Worm (Caenorhabditis elegans): ENCODE results near the gene str-206.

Gene str-206

DNA sequence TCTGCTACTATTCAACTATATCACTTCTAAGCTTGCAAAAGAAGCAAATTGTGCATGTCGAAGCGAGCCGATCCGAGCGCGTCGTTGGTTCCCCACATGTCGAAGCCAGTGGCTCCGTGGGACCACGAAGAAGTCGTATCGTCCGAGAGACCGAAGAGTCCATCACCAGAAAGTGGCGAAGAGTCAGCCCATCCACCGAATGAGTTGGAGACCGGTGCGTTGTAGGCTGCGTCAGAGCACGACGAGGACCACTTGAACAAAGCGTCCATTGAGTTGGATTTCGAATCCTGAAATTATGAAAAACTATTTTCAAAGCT is 6.0 kb downstream of the str-206 start:
- peak; percentile 20 for TF ChIP-seq F52B5.7 (tag; optimal IDR thresholded peaks at IDR 0.05)
- 0 out of 2 replicates have a peak, but pooled peaks have one; percentile 16 for TF ChIP-seq F39B2.1 (GFP tag; IDR thresholded peaks at IDR 0.05)
- 0 out of 2 replicates have a peak, but pooled peaks have one; percentile 40 for TF ChIP-seq F37B4.10 (GFP tag; IDR thresholded peaks at IDR 0.05)
- peak; percentile 45; the same call in 1 of the 2 replicates for TF ChIP-seq ceh-58 (GFP tag; IDR thresholded peaks at IDR 0.05)
- TF ChIP-seq cebp-2 (GFP tag; IDR thresholded peaks at IDR 0.05): 0 out of 2 replicates have a peak, but pooled peaks have one; percentile 6
- peak; percentile 23; the same call in 1 of the 2 replicates for TF ChIP-seq Y53G8AR.9 (GFP tag; conservative IDR thresholded peaks at IDR 0.05)
- no peak for TF ChIP-seq atf-7 (tag; optimal IDR thresholded peaks at IDR 0.05)
- no peak for TF ChIP-seq hmg-20 (GFP tag; IDR thresholded peaks at IDR 0.05)
- peak; percentile 76 for TF ChIP-seq ets-4 (GFP tag; optimal IDR thresholded peaks at IDR 0.05)
- no peak for TF ChIP-seq unc-62 (GFP tag; optimal IDR thresholded peaks at IDR 0.05)
- peak; percentile 4; the same call in 1 of the 2 replicates for TF ChIP-seq mcd-1 (GFP tag; IDR thresholded peaks at IDR 0.05)
- 0 out of 2 replicates have a peak, but pooled peaks have one; percentile 13 for TF ChIP-seq lag-1 (GFP tag; IDR thresholded peaks at IDR 0.05)
- TF ChIP-seq nfya-2 (GFP tag; IDR thresholded peaks at IDR 0.05): 0 out of 2 replicates have a peak, but pooled peaks have one; percentile 3

DNA sequence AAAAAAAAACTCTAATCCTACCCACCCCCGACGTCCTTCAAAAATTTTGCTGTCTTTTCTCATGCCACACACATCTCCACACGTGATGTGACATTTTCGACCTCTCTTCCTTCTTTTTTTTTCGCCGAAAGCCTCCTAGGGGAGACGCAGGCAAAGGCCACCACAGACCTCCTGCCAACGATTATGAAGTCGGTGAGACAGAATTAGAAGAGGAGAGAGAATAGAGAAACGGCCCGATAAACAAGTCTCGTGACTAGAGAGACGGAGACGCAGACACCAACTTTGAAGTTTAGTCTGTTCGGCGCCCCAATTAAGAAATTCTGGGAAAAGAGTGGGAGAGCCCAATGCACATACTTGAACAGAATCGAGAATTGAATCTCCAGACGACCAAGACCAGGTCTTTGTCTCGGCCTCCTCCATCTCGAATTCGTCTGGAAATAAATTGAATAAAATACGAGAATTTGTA is 6.6 kb downstream of the str-206 start:
- TF ChIP-seq rcor-1 (GFP tag; IDR thresholded peaks at IDR 0.05): peak; percentile 74
- no peak for TF ChIP-seq ztf-25 (GFP tag; IDR thresholded peaks at IDR 0.05)
- peak; percentile 79 for TF ChIP-seq cebp-1 (GFP tag; IDR thresholded peaks at IDR 0.05)
- peak; percentile 94 for TF ChIP-seq cebp-1 (tag; optimal IDR thresholded peaks at IDR 0.05)
- TF ChIP-seq hsf-1 (GFP tag; IDR thresholded peaks at IDR 0.05): no peak
- TF ChIP-seq ZK185.1 (tag; optimal IDR thresholded peaks at IDR 0.05; ENCODE audit: poor library complexity, severe bottlenecking): peak; percentile 80
- no peak for TF ChIP-seq sdz-38 (tag; optimal IDR thresholded peaks at IDR 0.05)
- peak; percentile 97 for TF ChIP-seq pha-4 (tag; optimal IDR thresholded peaks at IDR 0.05)
- peak; percentile 57 for TF ChIP-seq Y56A3A.18 (GFP tag; IDR thresholded peaks at IDR 0.05)
- TF ChIP-seq dpff-1 (tag; optimal IDR thresholded peaks at IDR 0.05): no peak
- TF ChIP-seq let-607 (tag; optimal IDR thresholded peaks at IDR 0.05): peak; percentile 68 to 80
- TF ChIP-seq snpc-1.1 (tag; optimal IDR thresholded peaks at IDR 0.05; ENCODE audit: insufficient read depth): no peak
- peak; percentile 58 for TF ChIP-seq ama-1 (optimal IDR thresholded peaks at IDR 0.05)
- peak; percentile 70 to 81 for TF ChIP-seq ama-1 (GFP tag; optimal IDR thresholded peaks at IDR 0.05)
- peak; percentile 83 for TF ChIP-seq attf-5 (GFP tag; optimal IDR thresholded peaks at IDR 0.05)
- TF ChIP-seq Y53F4B.3 (GFP tag; IDR thresholded peaks at IDR 0.05): no peak
- TF ChIP-seq Y95B8A.8 (GFP tag; IDR thresholded peaks at IDR 0.05): peak; percentile 83; the same call in 1 of the 2 replicates
- TF ChIP-seq F37B4.10 (GFP tag; IDR thresholded peaks at IDR 0.05): peak; percentile 84; the same call in 1 of the 2 replicates
- TF ChIP-seq F49E8.2 (tag; optimal IDR thresholded peaks at IDR 0.05; ENCODE audit: insufficient read depth): no peak
- TF ChIP-seq tlf-1 (GFP tag; optimal IDR thresholded peaks at IDR 0.05): peak; percentile 83
- peak; percentile 89 for TF ChIP-seq unc-62 (GFP tag; optimal IDR thresholded peaks at IDR 0.05)
- TF ChIP-seq Y53G8AR.9 (GFP tag; conservative IDR thresholded peaks at IDR 0.05): peak; percentile 80
- peak; percentile 93 for TF ChIP-seq somi-1 (GFP tag; optimal IDR thresholded peaks at IDR 0.05)
- peak; percentile 94 for TF ChIP-seq chd-7 (tag; optimal IDR thresholded peaks at IDR 0.05)
- no peak for TF ChIP-seq madf-8 (GFP tag; conservative IDR thresholded peaks at IDR 0.05)
- TF ChIP-seq F39B2.1 (GFP tag; IDR thresholded peaks at IDR 0.05): no peak
- TF ChIP-seq ceh-58 (GFP tag; IDR thresholded peaks at IDR 0.05): no peak
- TF ChIP-seq hmg-20 (GFP tag; IDR thresholded peaks at IDR 0.05): peak; percentile 58; the same call in 1 of the 2 replicates
- TF ChIP-seq F23B12.7 (tag; optimal IDR thresholded peaks at IDR 0.05; ENCODE audit: insufficient read depth): peak; percentile 31
- TF ChIP-seq F55B11.4 (tag; optimal IDR thresholded peaks at IDR 0.05; ENCODE audit: borderline replicate concordance, insufficient read depth): no peak
- TF ChIP-seq repo-1 (tag; optimal IDR thresholded peaks at IDR 0.05): peak; percentile 77
- no peak for TF ChIP-seq rec-8 (tag; optimal IDR thresholded peaks at IDR 0.05)
- TF ChIP-seq let-526 (GFP tag; IDR thresholded peaks at IDR 0.05): peak; percentile 86; the same call in 1 of the 2 replicates
- TF ChIP-seq F52B5.7 (tag; optimal IDR thresholded peaks at IDR 0.05): no peak
- peak; percentile 82 for TF ChIP-seq hmg-1.2 (GFP tag; IDR thresholded peaks at IDR 0.05)
- peak; percentile 9 for TF ChIP-seq snpc-4 (GFP tag; optimal IDR thresholded peaks at IDR 0.05)
- TF ChIP-seq snpc-4 (tag; optimal IDR thresholded peaks at IDR 0.05): peak in 3 of 4 experiments; percentile 68 to 79 (median 74)
- TF ChIP-seq tbp1 (GFP tag; optimal IDR thresholded peaks at IDR 0.05): peak; percentile 61
- TF ChIP-seq die-1 (tag; optimal IDR thresholded peaks at IDR 0.05): no peak

Measured in whole organism, young adult.